Worm (Caenorhabditis elegans): ENCODE results near the gene egl-17.

egl-17 gene

ce11 chrX:489635-490105, at the start of gene egl-17 (continued):
- TF ChIP-seq madf-6 (GFP tag; IDR thresholded peaks at IDR 0.05) (peak; percentile 58), cebp-2 (GFP tag; IDR thresholded peaks at IDR 0.05) (0 out of 2 replicates have a peak, but pooled peaks have one; percentile 54), egrh-3 (GFP tag; IDR thresholded peaks at IDR 0.05) (no peak), nhr-179 (tag; optimal IDR thresholded peaks at IDR 0.05) (peak; percentile 62), bed-2 (GFP tag; IDR thresholded peaks at IDR 0.05) (0 out of 2 replicates have a peak, but pooled peaks have one; percentile 71), lin-26 (GFP tag; IDR thresholded peaks at IDR 0.05) (peak; percentile 94), tlf-1 (GFP tag; optimal IDR thresholded peaks at IDR 0.05) (peak; percentile 44), lsy-27 (tag; optimal IDR thresholded peaks at IDR 0.05; ENCODE audit: borderline replicate concordance, insufficient read depth) (no peak), rec-8 (tag; optimal IDR thresholded peaks at IDR 0.05) (peak; percentile 90 to 92), xnd-1 (tag; optimal IDR thresholded peaks at IDR 0.05) (no peak), F49E8.2 (tag; optimal IDR thresholded peaks at IDR 0.05; ENCODE audit: insufficient read depth) (no peak), ztf-3 (GFP tag; optimal IDR thresholded peaks at IDR 0.05) (peak; percentile 68), sptf-2 (GFP tag; optimal IDR thresholded peaks at IDR 0.05) (peak; percentile 78), ceh-27 (GFP tag; optimal IDR thresholded peaks at IDR 0.05) (peak; percentile 86), dpl-1 (GFP tag; optimal IDR thresholded peaks at IDR 0.05) (no peak), B0261.1 (tag; optimal IDR thresholded peaks at IDR 0.05) (peak; percentile 96), zim-3 (tag; optimal IDR thresholded peaks at IDR 0.05) (peak; percentile 84), mel-28 (tag; optimal IDR thresholded peaks at IDR 0.05; ENCODE audit: borderline replicate concordance) (peak; percentile 73), madf-3 (GFP tag; IDR thresholded peaks at IDR 0.05) (no peak), nhr-80 (tag; optimal IDR thresholded peaks at IDR 0.05) (peak; percentile 45), ceh-79 (tag; optimal IDR thresholded peaks at IDR 0.05) (no peak), lin-54 (GFP tag; optimal IDR thresholded peaks at IDR 0.05) (peak; percentile 65), ama-1 (optimal IDR thresholded peaks at IDR 0.05) (no peak), ama-1 (GFP tag; optimal IDR thresholded peaks at IDR 0.05) (peak; percentile 92 to 96), dpff-1 (tag; optimal IDR thresholded peaks at IDR 0.05) (no peak), B0035.1 (tag; optimal IDR thresholded peaks at IDR 0.05) (peak; percentile 86), let-607 (tag; optimal IDR thresholded peaks at IDR 0.05) (peak; percentile 64 to 69), hrde-1 (tag; optimal IDR thresholded peaks at IDR 0.05; ENCODE audit: borderline replicate concordance) (peak; percentile 87), nfya-1 (tag; optimal IDR thresholded peaks at IDR 0.05; ENCODE audit: borderline replicate concordance, insufficient read depth) (no peak), dox-1 (GFP tag; IDR thresholded peaks at IDR 0.05) (peak; percentile 90), Y79H2A.3 (GFP tag; conservative IDR thresholded peaks at IDR 0.05) (no peak)

ce11 chrX:440420-440819, 49.1 kb upstream of the egl-17 start:
- TF ChIP-seq nfyb-1 (GFP tag; IDR thresholded peaks at IDR 0.05), result 0 out of 2 replicates have a peak, but pooled peaks have one; percentile 32
- TF ChIP-seq let-526 (GFP tag; IDR thresholded peaks at IDR 0.05), result 0 out of 2 replicates have a peak, but pooled peaks have one; percentile 33
- no peak for TF ChIP-seq egl-18 (GFP tag; IDR thresholded peaks at IDR 0.05)
- TF ChIP-seq ztf-22 (GFP tag; optimal IDR thresholded peaks at IDR 0.05), result peak; percentile 22
- TF ChIP-seq Y79H2A.3 (GFP tag; conservative IDR thresholded peaks at IDR 0.05), result no peak
- peak; percentile 88 for TF ChIP-seq nhr-80 (tag; optimal IDR thresholded peaks at IDR 0.05)
- no peak for TF ChIP-seq rec-8 (tag; optimal IDR thresholded peaks at IDR 0.05)
- TF ChIP-seq ztf-3 (GFP tag; optimal IDR thresholded peaks at IDR 0.05), result no peak
- peak; percentile 6 for TF ChIP-seq pha-4 (tag; optimal IDR thresholded peaks at IDR 0.05)
- 0 out of 2 replicates have a peak, but pooled peaks have one; percentile 47 for TF ChIP-seq Y53G8AR.9 (GFP tag; conservative IDR thresholded peaks at IDR 0.05)
- no peak; the same call in 1 of the 2 replicates for TF ChIP-seq hmg-20 (GFP tag; IDR thresholded peaks at IDR 0.05)
- 0 out of 2 replicates have a peak, but pooled peaks have one; percentile 43 for TF ChIP-seq egl-44 (GFP tag; IDR thresholded peaks at IDR 0.05)
- TF ChIP-seq let-607 (tag; optimal IDR thresholded peaks at IDR 0.05), result peak; percentile 86 to 89
- peak; percentile 2 for TF ChIP-seq tlf-1 (GFP tag; optimal IDR thresholded peaks at IDR 0.05)
- TF ChIP-seq dox-1 (GFP tag; IDR thresholded peaks at IDR 0.05), result peak; percentile 47; the same call in 1 of the 2 replicates
- TF ChIP-seq aptf-2 (GFP tag; conservative IDR thresholded peaks at IDR 0.05), result no peak
- no peak for TF ChIP-seq zfh-2 (GFP tag; conservative IDR thresholded peaks at IDR 0.05)
- TF ChIP-seq lin-54 (GFP tag; optimal IDR thresholded peaks at IDR 0.05), result peak; percentile 16
- TF ChIP-seq nhr-90 (tag; optimal IDR thresholded peaks at IDR 0.05), result peak; percentile 2
- TF ChIP-seq ets-4 (GFP tag; optimal IDR thresholded peaks at IDR 0.05), result peak; percentile 58
- TF ChIP-seq attf-6 (GFP tag; IDR thresholded peaks at IDR 0.05), result no peak
- TF ChIP-seq cebp-1 (GFP tag; IDR thresholded peaks at IDR 0.05), result 0 out of 2 replicates have a peak, but pooled peaks have one; percentile 19
- peak; percentile 51 for TF ChIP-seq cebp-1 (tag; optimal IDR thresholded peaks at IDR 0.05)

Data from whole organism, young adult.